Worm (Caenorhabditis elegans): ENCODE measurements around the gene str-30.
A peak's percentile ranks its signal among the peaks of the same experiment; 100 is the strongest.

The str-30 gene

ce11 chrV:3724772-3725171 is at the start of gene str-30:
Gene str-30, plus strand, starts transcription at chrV:3725072.
- no peak for TF ChIP-seq mdl-1 (tag; optimal IDR thresholded peaks at IDR 0.05)
- TF ChIP-seq nhr-28 (tag; optimal IDR thresholded peaks at IDR 0.05), result no peak
- TF ChIP-seq dve-1 (tag; optimal IDR thresholded peaks at IDR 0.05; ENCODE audit: insufficient read depth), result no peak

ce11 chrV:3677212-3677611 is 47.7 kb upstream of the str-30 start:
- TF ChIP-seq egl-43 (GFP tag; IDR thresholded peaks at IDR 0.05) (no peak), hlh-30 (tag; optimal IDR thresholded peaks at IDR 0.05; ENCODE audit: insufficient read depth) (peak; percentile 45), hlh-11 (tag; optimal IDR thresholded peaks at IDR 0.05) (peak; percentile 41), nhr-11 (tag; optimal IDR thresholded peaks at IDR 0.05) (peak; percentile 16), ZK337.2 (GFP tag; IDR thresholded peaks at IDR 0.05) (no peak), Y48G9A.11 (GFP tag; IDR thresholded peaks at IDR 0.05) (no peak), egl-27 (tag; optimal IDR thresholded peaks at IDR 0.05) (no peak)

- TF ChIP-seq aha-1 (tag) (peak; percentile 51), hlh-11 (tag; optimal IDR thresholded peaks at IDR 0.05) (no peak), zip-11 (GFP tag; IDR thresholded peaks at IDR 0.05) (no peak), attf-4 (tag; optimal IDR thresholded peaks at IDR 0.05) (no peak), zip-2 (tag; optimal IDR thresholded peaks at IDR 0.05) (no peak), unc-62 (GFP tag; optimal IDR thresholded peaks at IDR 0.05 in 1 of 2) (peak in 1 of 2 experiments; percentile 71), unc-62 (tag; optimal IDR thresholded peaks at IDR 0.05) (no peak)
Measured at ce11 chrV:3678513-3678912, 46.4 kb upstream of the str-30 start.

- no peak for TF ChIP-seq nhr-48 (tag; optimal IDR thresholded peaks at IDR 0.05)
- TF ChIP-seq zfp-2 (tag; optimal IDR thresholded peaks at IDR 0.05), result no peak
- no peak for TF ChIP-seq lin-38 (GFP tag; IDR thresholded peaks at IDR 0.05)
- TF ChIP-seq arid-1 (GFP tag; conservative IDR thresholded peaks at IDR 0.05), result no peak
- TF ChIP-seq lir-3 (tag; optimal IDR thresholded peaks at IDR 0.05), result no peak
- TF ChIP-seq D1046.2 (GFP tag; IDR thresholded peaks at IDR 0.05), result no peak
- TF ChIP-seq spr-1 (tag; optimal IDR thresholded peaks at IDR 0.05), result no peak
- no peak for TF ChIP-seq mxl-2 (GFP tag; conservative IDR thresholded peaks at IDR 0.05)
- no peak for TF ChIP-seq cey-2 (tag; optimal IDR thresholded peaks at IDR 0.05; ENCODE audit: borderline replicate concordance, insufficient read depth)
- TF ChIP-seq nhr-11 (tag; optimal IDR thresholded peaks at IDR 0.05), result no peak
- no peak for TF ChIP-seq dpl-1 (GFP tag; optimal IDR thresholded peaks at IDR 0.05)
- TF ChIP-seq jun-1 (tag; optimal IDR thresholded peaks at IDR 0.05), result no peak
- no peak for TF ChIP-seq pqm-1 (tag; optimal IDR thresholded peaks at IDR 0.05)
- no peak for TF ChIP-seq unc-62 (GFP tag; optimal IDR thresholded peaks at IDR 0.05 in 1 of 2)
- no peak for TF ChIP-seq unc-62 (tag; optimal IDR thresholded peaks at IDR 0.05)
- no peak for TF ChIP-seq Y75B8A.6 (GFP tag; IDR thresholded peaks at IDR 0.05)
- TF ChIP-seq nhr-102 (tag; optimal IDR thresholded peaks at IDR 0.05), result no peak
- no peak for TF ChIP-seq ztf-11 (tag; optimal IDR thresholded peaks at IDR 0.05)
- no peak for TF ChIP-seq ZK546.5 (tag; optimal IDR thresholded peaks at IDR 0.05)
- TF ChIP-seq zip-11 (GFP tag; IDR thresholded peaks at IDR 0.05), result no peak
Measured at ce11 chrV:3682553-3682952, 42.3 kb upstream of the str-30 start, which contains the start of gene W08A12.3. Gene W08A12.3, plus strand, starts transcription at chrV:3682853.

ce11 chrV:3685790-3686208 is 39.1 kb upstream of the str-30 start, which contains the start of gene W08A12.2:
Gene W08A12.2, minus strand, starts transcription at chrV:3685892.
- TF ChIP-seq ztf-11 (tag; optimal IDR thresholded peaks at IDR 0.05), result no peak
- TF ChIP-seq saeg-2 (GFP tag; IDR thresholded peaks at IDR 0.05), result no peak
- TF ChIP-seq F26F4.8 (GFP tag; conservative IDR thresholded peaks at IDR 0.05), result peak; percentile 82
- TF ChIP-seq nhr-42 (GFP tag; IDR thresholded peaks at IDR 0.05), result no peak
- no peak for TF ChIP-seq attf-4 (tag; optimal IDR thresholded peaks at IDR 0.05)
- no peak for TF ChIP-seq sdz-12 (GFP tag; optimal IDR thresholded peaks at IDR 0.05)
- no peak for TF ChIP-seq ceh-32 (tag; optimal IDR thresholded peaks at IDR 0.05; ENCODE audit: poor library complexity)
- TF ChIP-seq daf-19 (GFP tag; conservative IDR thresholded peaks at IDR 0.05), result no peak
- no peak for TF ChIP-seq F10B5.3 (tag; optimal IDR thresholded peaks at IDR 0.05)
- TF ChIP-seq ztf-7 (tag; optimal IDR thresholded peaks at IDR 0.05), result no peak
- TF ChIP-seq mes-2 (tag; optimal IDR thresholded peaks at IDR 0.05; ENCODE audit: poor library complexity, severe bottlenecking), result no peak
- TF ChIP-seq nhr-48 (tag; optimal IDR thresholded peaks at IDR 0.05), result no peak
- TF ChIP-seq daf-8 (GFP tag; IDR thresholded peaks at IDR 0.05), result no peak
- TF ChIP-seq Y105C5A.15 (GFP tag; IDR thresholded peaks at IDR 0.05), result no peak
- no peak for TF ChIP-seq dve-1 (tag; optimal IDR thresholded peaks at IDR 0.05; ENCODE audit: insufficient read depth)
- no peak for TF ChIP-seq lin-29 (GFP tag; IDR thresholded peaks at IDR 0.05)
- peak; percentile 89 for TF ChIP-seq lim-7 (GFP tag; IDR thresholded peaks at IDR 0.05)
- peak; percentile 76 for TF ChIP-seq tra-1 (GFP tag; IDR thresholded peaks at IDR 0.05)
